Fruit fly (Drosophila melanogaster): ENCODE results near the gene Pfdn6.

The Pfdn6 gene

dm6 chr3L:19896892-19897684 lies 26.4 kb upstream of the Pfdn6 start (continued):
- TF ChIP-seq bcd (GFP tag; optimal IDR thresholded peaks at IDR 0.05), result no peak
- no peak for TF ChIP-seq unc-4 (GFP tag; IDR thresholded peaks at IDR 0.05; ENCODE audit: partially characterized antibody)
- no peak for TF ChIP-seq cas (GFP tag; IDR thresholded peaks at IDR 0.05)
- TF ChIP-seq Dref (GFP tag; IDR thresholded peaks at IDR 0.05), result peak; percentile 59
- no peak for TF ChIP-seq knrl (GFP tag; IDR thresholded peaks at IDR 0.05; ENCODE audit: partially characterized antibody)
- TF ChIP-seq CG15479 (GFP tag; optimal IDR thresholded peaks at IDR 0.05), result no peak
- no peak for TF ChIP-seq Eip74EF (GFP tag; optimal IDR thresholded peaks at IDR 0.05)
- no peak for TF ChIP-seq CG4617 (GFP tag; optimal IDR thresholded peaks at IDR 0.05; ENCODE audit: borderline replicate concordance)
- TF ChIP-seq CG2889 (GFP tag; IDR thresholded peaks at IDR 0.05), result no peak
- no peak for TF ChIP-seq CG15269 (tag; optimal IDR thresholded peaks at IDR 0.05)
- peak; percentile 34 for TF ChIP-seq CG15514 (GFP tag; optimal IDR thresholded peaks at IDR 0.05)
- TF ChIP-seq NC2β (GFP tag; optimal IDR thresholded peaks at IDR 0.05), result peak; percentile 24
- TF ChIP-seq CG13775 (GFP tag; optimal IDR thresholded peaks at IDR 0.05), result no peak
- TF ChIP-seq Jarid2 (GFP tag; optimal IDR thresholded peaks at IDR 0.05), result no peak
- TF ChIP-seq CG7745 (tag; optimal IDR thresholded peaks at IDR 0.05), result no peak
- peak; percentile 98 for TF ChIP-seq CG3163 (GFP tag; optimal IDR thresholded peaks at IDR 0.05)
- TF ChIP-seq stwl (tag; optimal IDR thresholded peaks at IDR 0.05), result peak; percentile 66
- TF ChIP-seq CG4360 (GFP tag; IDR thresholded peaks at IDR 0.05), result peak; percentile 95
- TF ChIP-seq pfk (GFP tag; optimal IDR thresholded peaks at IDR 0.05), result no peak

dm6 chr3L:19897685-19898009 lies 25.8 kb upstream of the Pfdn6 start:
- no peak for TF ChIP-seq inv (GFP tag; IDR thresholded peaks at IDR 0.05; ENCODE audit: partially characterized antibody)
- no peak for TF ChIP-seq Dad (GFP tag; optimal IDR thresholded peaks at IDR 0.05)
- no peak for TF ChIP-seq CG16863 (GFP tag; optimal IDR thresholded peaks at IDR 0.05)
- TF ChIP-seq ttk (GFP tag; IDR thresholded peaks at IDR 0.05), result no peak
- TF ChIP-seq NFAT (GFP tag; IDR thresholded peaks at IDR 0.05), result no peak
- no peak for TF ChIP-seq Eip74EF (GFP tag; optimal IDR thresholded peaks at IDR 0.05)
- TF ChIP-seq HLH3B (GFP tag; IDR thresholded peaks at IDR 0.05), result no peak
- no peak for TF ChIP-seq bab2 (GFP tag; optimal IDR thresholded peaks at IDR 0.05)
- no peak for TF ChIP-seq CG1603 (tag; optimal IDR thresholded peaks at IDR 0.05)
- TF ChIP-seq gcm2 (GFP tag; optimal IDR thresholded peaks at IDR 0.05), result no peak
- no peak for TF ChIP-seq HHEX (GFP tag; optimal IDR thresholded peaks at IDR 0.05)
- TF ChIP-seq chm (GFP tag; IDR thresholded peaks at IDR 0.05), result no peak
- TF ChIP-seq al (GFP tag; IDR thresholded peaks at IDR 0.05), result no peak
- TF ChIP-seq sim (GFP tag; IDR thresholded peaks at IDR 0.05), result no peak
- TF ChIP-seq CG6854 (GFP tag; optimal IDR thresholded peaks at IDR 0.05), result no peak
- TF ChIP-seq CG34376 (GFP tag; optimal IDR thresholded peaks at IDR 0.05), result peak; percentile 4
- no peak for TF ChIP-seq Chrac-16 (GFP tag; optimal IDR thresholded peaks at IDR 0.05)
- TF ChIP-seq btn (GFP tag; optimal IDR thresholded peaks at IDR 0.05), result no peak
- TF ChIP-seq bigmax (GFP tag; optimal IDR thresholded peaks at IDR 0.05), result peak; percentile 49
- TF ChIP-seq CG17186 (GFP tag; optimal IDR thresholded peaks at IDR 0.05), result no peak
- TF ChIP-seq exex (tag; optimal IDR thresholded peaks at IDR 0.05), result peak; percentile 18
- TF ChIP-seq CG4617 (GFP tag; optimal IDR thresholded peaks at IDR 0.05; ENCODE audit: borderline replicate concordance), result no peak
- TF ChIP-seq CG12155 (GFP tag; optimal IDR thresholded peaks at IDR 0.05), result no peak
- peak; percentile 62 for TF ChIP-seq cg (GFP tag; optimal IDR thresholded peaks at IDR 0.05)
- no peak for TF ChIP-seq hth (optimal IDR thresholded peaks at IDR 0.05)
- peak in 1 of 2 experiments; percentile 73 for TF ChIP-seq tll (GFP tag; optimal IDR thresholded peaks at IDR 0.05)
- TF ChIP-seq CG12104 (GFP tag; optimal IDR thresholded peaks at IDR 0.05), result no peak
- TF ChIP-seq CG5953 (GFP tag; IDR thresholded peaks at IDR 0.05), result no peak
- TF ChIP-seq pros (GFP tag; optimal IDR thresholded peaks at IDR 0.05), result no peak
- TF ChIP-seq lilli (GFP tag; optimal IDR thresholded peaks at IDR 0.05), result no peak
- no peak for TF ChIP-seq tna (GFP tag; IDR thresholded peaks at IDR 0.05; ENCODE audit: partially characterized antibody)
- no peak for TF ChIP-seq fru (optimal IDR thresholded peaks at IDR 0.05)

Measured in whole organism, embryonic.